Worm (Caenorhabditis elegans) whole organism, L2 larva: ENCODE measurements around the gene rgr-1.

Experiments
- C34F6.9 ChIP-seq: fragments of 150-350 bp; optimal IDR thresholded peaks from 2 replicates; lab custom pipeline; 2014; ENCODE audit warnings: missing biosample characterization, missing genetic modification characterization
- F13H6.1 ChIP-seq: sonication (generic microtip); optimal IDR thresholded peaks from 2 replicates; lab custom pipeline; 2016; ENCODE audit warnings: missing genetic modification characterization, missing compliant biosample characterization
- R02D3.7 ChIP-seq: fragments of 150-350 bp; optimal IDR thresholded peaks from 2 replicates; lab custom pipeline; 2014; ENCODE audit warnings: missing biosample characterization, missing genetic modification characterization
- Y55F3AM.14 ChIP-seq: fragments of 200-800 bp; sonication (Bioruptor generic); optimal IDR thresholded peaks from 2 replicates; lab custom pipeline; 2018; ENCODE audit warnings: mild to moderate bottlenecking, missing genetic modification characterization, missing compliant biosample characterization
- alr-1 ChIP-seq: fragments of 150-350 bp; optimal IDR thresholded peaks from 2 replicates; lab custom pipeline; 2014; ENCODE audit warnings: missing biosample characterization, missing genetic modification characterization
- aly-2 ChIP-seq: fragments of 150-350 bp; optimal IDR thresholded peaks from 2 replicates; lab custom pipeline; 2014; ENCODE audit warnings: missing biosample characterization, missing genetic modification characterization
- ama-1 ChIP-seq: fragments of 150-350 bp; optimal IDR thresholded peaks from 2 replicates; lab custom pipeline; 2018; ENCODE audit warnings: inconsistent platforms
- blmp-1 ChIP-seq: sonication (generic microtip); optimal IDR thresholded peaks from 2 replicates; lab custom pipeline; 2017; ENCODE audit warnings: missing genetic modification characterization, mild to moderate bottlenecking, missing compliant biosample characterization, antibody characterized with exemption, moderate library complexity; ENCODE audit not compliant: insufficient read depth
- ceh-16 ChIP-seq: fragments of 150-350 bp; optimal IDR thresholded peaks from 2 replicates; lab custom pipeline; 2014; ENCODE audit warnings: missing biosample characterization, missing genetic modification characterization
- crh-2 ChIP-seq: sonication (generic microtip); optimal IDR thresholded peaks from 2 replicates; lab custom pipeline; 2017; ENCODE audit warnings: missing biosample characterization, missing genetic modification characterization
- dmd-4 ChIP-seq: sonication (generic microtip); optimal IDR thresholded peaks from 2 replicates; lab custom pipeline; 2017; ENCODE audit warnings: missing biosample characterization, missing genetic modification characterization
- egl-27 ChIP-seq: sonication (generic microtip); optimal IDR thresholded peaks from 3 replicates; lab custom pipeline; 2017; ENCODE audit warnings: missing biosample characterization, missing genetic modification reagents, missing genetic modification characterization
- elt-3 ChIP-seq: sonication (generic microtip); optimal IDR thresholded peaks from 2 replicates; lab custom pipeline; 2017; ENCODE audit warnings: missing biosample characterization, missing genetic modification characterization
- fos-1 ChIP-seq: fragments of 150-350 bp; optimal IDR thresholded peaks from 2 replicates; lab custom pipeline; 2014; ENCODE audit warnings: missing biosample characterization, missing genetic modification characterization
- gmeb-1 ChIP-seq: fragments of 150-350 bp; optimal IDR thresholded peaks from 2 replicates; lab custom pipeline; 2014; ENCODE audit warnings: missing biosample characterization, missing genetic modification characterization
- lin-11 ChIP-seq: fragments of 150-350 bp; sonication (generic microtip); optimal IDR thresholded peaks from 2 replicates; lab custom pipeline; 2014; ENCODE audit warnings: missing biosample characterization, missing genetic modification characterization, inconsistent platforms, mixed read lengths
- lin-13 ChIP-seq: fragments of 150-350 bp; optimal IDR thresholded peaks from 2 replicates; lab custom pipeline; 2014; ENCODE audit warnings: missing biosample characterization, missing genetic modification reagents, missing genetic modification characterization
- lin-39 ChIP-seq: fragments of 150-350 bp; optimal IDR thresholded peaks from 2 replicates; lab custom pipeline; 2014; ENCODE audit warnings: missing biosample characterization, missing genetic modification reagents, missing genetic modification characterization
- mab-5 ChIP-seq: fragments of 150-350 bp; optimal IDR thresholded peaks from 2 replicates; lab custom pipeline; 2014; ENCODE audit warnings: missing biosample characterization, missing genetic modification characterization
- mbf-1 ChIP-seq: sonication (generic microtip); optimal IDR thresholded peaks from 2 replicates; lab custom pipeline; 2017; ENCODE audit warnings: missing biosample characterization, missing genetic modification characterization
- mdl-1 ChIP-seq, 2 experiments: fragments of 150-350 bp in 1 of 2; sonication (generic microtip) in 1 of 2; optimal IDR thresholded peaks; 2 replicates each; lab custom pipeline; 2017; ENCODE audit warnings: missing biosample characterization in 2 of 2, missing genetic modification characterization in 2 of 2
- nhr-10 ChIP-seq: sonication (generic microtip); optimal IDR thresholded peaks from 2 replicates; lab custom pipeline; 2017; ENCODE audit warnings: missing biosample characterization, missing genetic modification characterization
- nhr-129 ChIP-seq: fragments of 150-350 bp; optimal IDR thresholded peaks from 2 replicates; lab custom pipeline; 2014; ENCODE audit warnings: missing biosample characterization, missing genetic modification characterization
- nhr-21 ChIP-seq: fragments of 150-350 bp; optimal IDR thresholded peaks from 2 replicates; lab custom pipeline; 2014; ENCODE audit warnings: missing biosample characterization, missing genetic modification characterization
- nhr-23 ChIP-seq: fragments of 150-350 bp; optimal IDR thresholded peaks from 2 replicates; lab custom pipeline; 2014; ENCODE audit warnings: missing biosample characterization, missing genetic modification reagents, missing genetic modification characterization
- nhr-237 ChIP-seq: fragments of 150-350 bp; optimal IDR thresholded peaks from 2 replicates; lab custom pipeline; 2014; ENCODE audit warnings: missing biosample characterization, missing genetic modification characterization
- nhr-25 ChIP-seq: fragments of 150-350 bp; sonication (generic microtip); optimal IDR thresholded peaks from 3 replicates; lab custom pipeline; 2014; ENCODE audit warnings: missing biosample characterization, missing genetic modification characterization
- nhr-6 ChIP-seq: fragments of 150-350 bp; optimal IDR thresholded peaks from 2 replicates; lab custom pipeline; 2014; ENCODE audit warnings: missing biosample characterization, missing genetic modification characterization
- nhr-77 ChIP-seq: fragments of 150-350 bp; optimal IDR thresholded peaks from 2 replicates; lab custom pipeline; 2014; ENCODE audit warnings: missing biosample characterization, missing genetic modification characterization
- peb-1 ChIP-seq: fragments of 150-350 bp; optimal IDR thresholded peaks from 2 replicates; lab custom pipeline; 2014; ENCODE audit warnings: missing biosample characterization, missing genetic modification characterization
- sem-4 ChIP-seq: fragments of 150-350 bp; optimal IDR thresholded peaks from 2 replicates; lab custom pipeline; 2014; ENCODE audit warnings: missing biosample characterization, missing genetic modification reagents, missing genetic modification characterization
- skn-1 ChIP-seq: sonication (generic microtip); optimal IDR thresholded peaks from 2 replicates; lab custom pipeline; 2017; ENCODE audit warnings: missing biosample characterization, missing genetic modification characterization
- snpc-4 ChIP-seq: fragments of 150-350 bp; optimal IDR thresholded peaks from 2 replicates; lab custom pipeline; 2014; ENCODE audit warnings: missing biosample characterization, missing genetic modification characterization
- unc-39 ChIP-seq: fragments of 150-350 bp; optimal IDR thresholded peaks from 2 replicates; lab custom pipeline; 2014; ENCODE audit warnings: missing biosample characterization, missing genetic modification characterization
- unc-55 ChIP-seq: fragments of 150-350 bp; sonication (generic microtip); optimal IDR thresholded peaks from 3 replicates; lab custom pipeline; 2014; ENCODE audit warnings: missing biosample characterization, missing genetic modification reagents, missing genetic modification characterization
- unc-62 ChIP-seq: fragments of 150-350 bp; optimal IDR thresholded peaks from 2 replicates; lab custom pipeline; 2014; ENCODE audit warnings: missing biosample characterization, missing genetic modification reagents, missing genetic modification characterization
- zag-1 ChIP-seq: fragments of 150-350 bp; optimal IDR thresholded peaks from 2 replicates; lab custom pipeline; 2014; ENCODE audit warnings: missing biosample characterization, missing genetic modification characterization
- ztf-1 ChIP-seq: fragments of 200-800 bp; sonication (Bioruptor generic); conservative IDR thresholded peaks from 2 replicates; pipeline ENCODE4 v1.3.6; 2022; ENCODE audit warnings: missing genetic modification characterization, missing compliant biosample characterization
- ztf-11 ChIP-seq: sonication (generic microtip); optimal IDR thresholded peaks from 2 replicates; lab custom pipeline; 2017; ENCODE audit warnings: missing biosample characterization, missing genetic modification characterization

rgr-1 gene

ce11 chrIII:9366971-9367370 lies 26.6 kb upstream of the rgr-1 start, which contains the start of gene crn-6:
Gene crn-6 (plus strand): TSS chrIII:9367271.
- TF ChIP-seq mbf-1 (tag; lab: Kevin White, UChicago) (no peak), zag-1 (no peak), skn-1 (tag; lab: Kevin White, UChicago) (no peak), egl-27 (tag; lab: Kevin White, UChicago) (no peak), nhr-25 (tag; lab: Kevin White, UChicago) (no peak), dmd-4 (tag; lab: Kevin White, UChicago) (no peak), unc-55 (no peak), lin-13 (no peak), nhr-129 (tag; lab: Kevin White, UChicago) (no peak), aly-2 (tag; lab: Kevin White, UChicago) (no peak), ztf-1 (no peak), snpc-4 (no peak), lin-39 (no peak), elt-3 (tag; lab: Kevin White, UChicago) (no peak), ceh-16 (tag; lab: Kevin White, UChicago) (no peak)
- TF ChIP-seq, all 48 proteins: peak for 0

- TF ChIP-seq zag-1, result no peak
- TF ChIP-seq snpc-4, result no peak
- no peak for TF ChIP-seq unc-39 (tag; lab: Kevin White, UChicago)
- TF ChIP-seq unc-62 (GFP tag; lab: Kevin White, UChicago), result no peak
- TF ChIP-seq nhr-129 (tag; lab: Kevin White, UChicago), result no peak
- TF ChIP-seq dmd-4 (tag; lab: Kevin White, UChicago), result no peak
- no peak for TF ChIP-seq mbf-1 (tag; lab: Kevin White, UChicago)
- TF ChIP-seq peb-1, result no peak
- no peak for TF ChIP-seq nhr-25 (tag; lab: Kevin White, UChicago)
- no peak for TF ChIP-seq mab-5 (tag; lab: Kevin White, UChicago)
- TF ChIP-seq fos-1 (tag; lab: Kevin White, UChicago), result no peak
- TF ChIP-seq mdl-1 (tag; optimal IDR thresholded peaks at IDR 0.05; lab: Kevin White, UChicago), result no peak
- TF ChIP-seq F13H6.1 (tag; lab: Kevin White, UChicago), result no peak
- TF ChIP-seq ztf-1, result no peak
- TF ChIP-seq lin-39, result no peak
- no peak for TF ChIP-seq nhr-21 (tag; lab: Kevin White, UChicago)
- no peak for TF ChIP-seq ztf-11 (tag; lab: Kevin White, UChicago)
These were observed 19.8 kb upstream of the rgr-1 start for ce11 chrIII:9373779-9374178.

- no peak for TF ChIP-seq R02D3.7 (tag; lab: Kevin White, UChicago)
- TF ChIP-seq alr-1, result no peak
- TF ChIP-seq nhr-77 (tag; lab: Kevin White, UChicago), result no peak
- no peak for TF ChIP-seq ztf-11 (tag; lab: Kevin White, UChicago)
- no peak for TF ChIP-seq sem-4
- TF ChIP-seq ama-1 (lab: Kevin White, UChicago), result no peak
- TF ChIP-seq lin-13, result no peak
- no peak for TF ChIP-seq unc-55
- TF ChIP-seq blmp-1 (tag; lab: Kevin White, UChicago), result no peak
- no peak for TF ChIP-seq crh-2
- no peak for TF ChIP-seq lin-11 (tag; lab: Kevin White, UChicago)
- no peak for TF ChIP-seq gmeb-1 (tag; lab: Kevin White, UChicago)
- TF ChIP-seq nhr-23 (tag; lab: Kevin White, UChicago), result no peak
- no peak for TF ChIP-seq nhr-25 (tag; lab: Kevin White, UChicago)
- no peak for TF ChIP-seq C34F6.9 (tag; lab: Kevin White, UChicago)
- no peak for TF ChIP-seq nhr-129 (tag; lab: Kevin White, UChicago)
- TF ChIP-seq nhr-6 (tag; lab: Kevin White, UChicago), result no peak
- TF ChIP-seq fos-1 (tag; lab: Kevin White, UChicago), result no peak
- TF ChIP-seq elt-3 (tag; lab: Kevin White, UChicago), result no peak
- TF ChIP-seq nhr-237 (tag; lab: Kevin White, UChicago), result no peak
These were observed 16.8 kb upstream of the rgr-1 start for ce11 chrIII:9376701-9377100.

- TF ChIP-seq Y55F3AM.14 (GFP tag; lab: Kevin White, UChicago), result no peak
- no peak for TF ChIP-seq skn-1 (tag; lab: Kevin White, UChicago)
- no peak for TF ChIP-seq sem-4
- no peak for TF ChIP-seq elt-3 (tag; lab: Kevin White, UChicago)
- TF ChIP-seq nhr-23 (tag; lab: Kevin White, UChicago), result no peak
- no peak for TF ChIP-seq ceh-16 (tag; lab: Kevin White, UChicago)
- no peak for TF ChIP-seq mbf-1 (tag; lab: Kevin White, UChicago)
- TF ChIP-seq nhr-10 (tag; lab: Kevin White, UChicago), result no peak
These were observed 10.0 kb upstream of the rgr-1 start, which contains the start of gene tkr-1 for ce11 chrIII:9383496-9383895. Gene tkr-1 (plus strand): TSS chrIII:9383796.
